Worm (Caenorhabditis elegans) whole organism, early embryonic: ENCODE data around the gene slc-25A18.2.

Source experiments
- B0310.2 ChIP-seq: sonication (generic microtip); optimal IDR thresholded peaks from 2 replicates; lab custom pipeline; 2016; ENCODE audit warnings: mild to moderate bottlenecking, missing genetic modification characterization, missing compliant biosample characterization
- ama-1 ChIP-seq: fragments of 150-350 bp; optimal IDR thresholded peaks from 2 replicates; lab custom pipeline; 2014
- ceh-13 ChIP-seq: fragments of 200-800 bp; sonication (Bioruptor generic); optimal IDR thresholded peaks from 2 replicates; lab custom pipeline; 2018; ENCODE audit warnings: mild to moderate bottlenecking, missing genetic modification characterization, missing compliant biosample characterization
- flt-1 ChIP-seq: fragments of 200-800 bp; sonication (Bioruptor generic); IDR thresholded peaks from 2 replicates; pipeline ENCODE4 v1.3.6; 2022; ENCODE audit warnings: missing genetic modification characterization, missing compliant biosample characterization
- hmbx-1 ChIP-seq: sonication (generic microtip); optimal IDR thresholded peaks from 2 replicates; lab custom pipeline; 2016; ENCODE audit warnings: mild to moderate bottlenecking, missing genetic modification characterization, missing compliant biosample characterization
- sea-1 ChIP-seq: fragments of 200-800 bp; sonication (Bioruptor generic); conservative IDR thresholded peaks from 2 replicates; pipeline ENCODE4 v1.3.6; 2022; ENCODE audit warnings: missing genetic modification characterization, missing compliant biosample characterization
- tbx-11 ChIP-seq: fragments of 200-800 bp; sonication (Bioruptor generic); IDR thresholded peaks from 2 replicates; pipeline ENCODE4 v1.3.6; 2022; ENCODE audit warnings: missing genetic modification characterization, missing compliant biosample characterization

DNA sequence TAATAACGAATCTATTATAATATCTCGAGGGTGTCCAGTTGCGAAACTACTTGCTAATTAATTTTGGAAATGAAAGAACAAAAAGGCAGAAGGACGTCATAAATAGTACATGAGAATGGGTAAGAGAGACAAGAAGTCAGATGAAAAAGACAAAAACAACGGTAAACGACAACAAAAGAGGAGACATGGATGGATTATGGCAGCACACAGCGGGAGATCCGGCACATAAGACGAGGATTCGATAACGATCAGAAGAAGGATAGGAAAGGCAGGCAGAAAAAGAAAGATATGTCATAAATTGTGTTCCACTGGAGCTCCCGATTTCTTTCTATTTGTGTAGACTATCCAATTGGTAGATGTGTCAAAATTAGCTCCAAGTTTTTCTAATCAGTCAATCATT lies 46.8 kb downstream of the slc-25A18.2 start:
- TF ChIP-seq ama-1 (no peak), tbx-11 (no peak), ceh-13 (no peak), hmbx-1 (tag; lab: Kevin White, UChicago) (no peak), flt-1 (GFP tag; lab: Robert Waterston, UW) (no peak), B0310.2 (tag; lab: Kevin White, UChicago) (no peak), sea-1 (GFP tag; lab: Robert Waterston, UW) (no peak)
